Worm (Caenorhabditis elegans) whole organism, L1 larva: Measurements from ENCODE around the gene F55C12.4.

Source experiments
- C34B4.2 ChIP-seq: sonication (generic microtip); optimal IDR thresholded peaks from 2 replicates; lab custom pipeline; 2017; ENCODE audit warnings: mild to moderate bottlenecking, missing genetic modification characterization, missing compliant biosample characterization
- F16B12.6 ChIP-seq: fragments of 150-350 bp; optimal IDR thresholded peaks from 2 replicates; lab custom pipeline; 2014; ENCODE audit warnings: missing biosample characterization, missing genetic modification characterization
- aha-1 ChIP-seq: fragments of 150-350 bp; optimal IDR thresholded peaks from 2 replicates; lab custom pipeline; 2014; ENCODE audit warnings: missing biosample characterization, missing genetic modification characterization
- aly-2 ChIP-seq: fragments of 150-350 bp; optimal IDR thresholded peaks from 2 replicates; lab custom pipeline; 2014; ENCODE audit warnings: missing biosample characterization, missing genetic modification characterization
- blmp-1 ChIP-seq: fragments of 150-350 bp; optimal IDR thresholded peaks from 2 replicates; lab custom pipeline; 2014; ENCODE audit warnings: missing biosample characterization, missing genetic modification characterization
- ceh-8 ChIP-seq: fragments of 200-800 bp; sonication (Bioruptor generic); optimal IDR thresholded peaks from 2 replicates; lab custom pipeline; 2018; ENCODE audit warnings: mild to moderate bottlenecking, missing genetic modification characterization, moderate library complexity, missing compliant biosample characterization
- ceh-90 ChIP-seq: sonication (generic microtip); optimal IDR thresholded peaks from 2 replicates; lab custom pipeline; 2016; ENCODE audit warnings: missing genetic modification characterization, missing compliant biosample characterization
- ces-1 ChIP-seq: fragments of 150-350 bp; optimal IDR thresholded peaks from 2 replicates; lab custom pipeline; 2014; ENCODE audit warnings: missing biosample characterization, missing genetic modification reagents, missing genetic modification characterization
- dpl-1 ChIP-seq, 3 experiments: fragments of 150-350 bp in 2 of 3; sonication (generic microtip) in 1 of 3; optimal IDR thresholded peaks; 2 replicates each; lab custom pipeline; 2014 to 2017; ENCODE audit warnings: missing biosample characterization in 3 of 3, missing genetic modification characterization in 3 of 3, missing genetic modification reagents in 3 of 3
- dsc-1 ChIP-seq: sonication (generic microtip); optimal IDR thresholded peaks from 2 replicates; lab custom pipeline; 2016; ENCODE audit warnings: mild to moderate bottlenecking, missing genetic modification characterization, missing compliant biosample characterization
- efl-1 ChIP-seq, 4 experiments: fragments of 150-350 bp; optimal IDR thresholded peaks in 3 of 4; peaks in 1 of 4; 1 replicate in 1 of 4; 2 replicates in 3 of 4; lab custom pipeline; 2014; ENCODE audit warnings: missing biosample characterization in 2 of 4, missing genetic modification characterization in 2 of 4, missing genetic modification reagents in 2 of 4
- efl-3 ChIP-seq: fragments of 200-800 bp; sonication (Bioruptor generic); optimal IDR thresholded peaks from 2 replicates; lab custom pipeline; 2018; ENCODE audit warnings: mild to moderate bottlenecking, missing genetic modification characterization, missing compliant biosample characterization
- elt-2 ChIP-seq: sonication (generic microtip); optimal IDR thresholded peaks from 2 replicates; lab custom pipeline; 2016; ENCODE audit warnings: missing genetic modification characterization, mild to moderate bottlenecking, inconsistent platforms, missing compliant biosample characterization, missing genetic modification reagents
- elt-3 ChIP-seq, 6 experiments: fragments of 150-350 bp in 1 of 6; sonication (generic microtip); optimal IDR thresholded peaks; 2 replicates each; lab custom pipeline; 2017 to 2018; ENCODE audit warnings: missing biosample characterization in 6 of 6, missing genetic modification characterization in 6 of 6, inconsistent platforms in 1 of 6
- fkh-8 ChIP-seq: sonication (generic microtip); optimal IDR thresholded peaks from 2 replicates; lab custom pipeline; 2016; ENCODE audit warnings: mild to moderate bottlenecking, missing genetic modification characterization, missing compliant biosample characterization
- grh-1 ChIP-seq: fragments of 200-800 bp; sonication (Bioruptor generic); IDR thresholded peaks from 2 replicates; pipeline ENCODE4 v1.3.6; 2022; ENCODE audit warnings: missing genetic modification reagents, missing genetic modification characterization, missing compliant biosample characterization
- hlh-17 ChIP-seq: fragments of 200-800 bp; sonication (Bioruptor generic); optimal IDR thresholded peaks from 2 replicates; lab custom pipeline; 2018; ENCODE audit warnings: missing genetic modification characterization, mild to moderate bottlenecking, missing compliant biosample characterization, moderate library complexity, borderline replicate concordance
- hlh-4 ChIP-seq: sonication (generic microtip); optimal IDR thresholded peaks from 2 replicates; lab custom pipeline; 2016; ENCODE audit warnings: mild to moderate bottlenecking, missing genetic modification characterization, missing compliant biosample characterization
- irx-1 ChIP-seq: sonication (generic microtip); optimal IDR thresholded peaks from 2 replicates; lab custom pipeline; 2016; ENCODE audit warnings: missing genetic modification characterization, missing compliant biosample characterization
- isw-1 ChIP-seq: fragments of 200-800 bp; sonication (Bioruptor generic); IDR thresholded peaks from 2 replicates; pipeline ENCODE4 v1.3.6; 2022; ENCODE audit warnings: missing genetic modification characterization, missing compliant biosample characterization
- lin-14 ChIP-seq: fragments of 200-800 bp; sonication (Bioruptor generic); optimal IDR thresholded peaks from 2 replicates; lab custom pipeline; 2018; ENCODE audit warnings: mild to moderate bottlenecking, missing genetic modification characterization, moderate library complexity, missing compliant biosample characterization
- lin-15B ChIP-seq: fragments of 150-350 bp; sonication (generic microtip); optimal IDR thresholded peaks from 3 replicates; lab custom pipeline; 2014; ENCODE audit warnings: missing biosample characterization, missing genetic modification characterization
- lsy-2 ChIP-seq, 2 experiments: fragments of 150-350 bp; optimal IDR thresholded peaks; 2 replicates each; lab custom pipeline; 2014; ENCODE audit warnings: missing biosample characterization in 2 of 2, missing genetic modification characterization in 2 of 2
- mdl-1 ChIP-seq, 2 experiments: fragments of 150-350 bp; optimal IDR thresholded peaks; 2 replicates each; lab custom pipeline; 2014 to 2017; ENCODE audit warnings: missing biosample characterization in 2 of 2, missing genetic modification characterization in 2 of 2, inconsistent platforms in 1 of 2
- nhr-237 ChIP-seq: fragments of 150-350 bp; optimal IDR thresholded peaks from 2 replicates; lab custom pipeline; 2014; ENCODE audit warnings: missing biosample characterization, missing genetic modification characterization
- nhr-28 ChIP-seq: fragments of 150-350 bp; optimal IDR thresholded peaks from 2 replicates; lab custom pipeline; 2014; ENCODE audit warnings: missing biosample characterization, missing genetic modification characterization
- nhr-71 ChIP-seq: sonication (generic microtip); optimal IDR thresholded peaks from 2 replicates; lab custom pipeline; 2016; ENCODE audit warnings: mild to moderate bottlenecking, missing genetic modification characterization, moderate library complexity, missing compliant biosample characterization
- nhr-77 ChIP-seq: fragments of 150-350 bp; optimal IDR thresholded peaks from 2 replicates; lab custom pipeline; 2014; ENCODE audit warnings: missing biosample characterization, missing genetic modification characterization
- nhr-85 ChIP-seq: sonication (generic microtip); peaks from one replicate; lab custom pipeline; 2016; ENCODE audit warnings: missing genetic modification characterization, inconsistent platforms, missing compliant biosample characterization
- nhr-90 ChIP-seq: sonication (generic microtip); optimal IDR thresholded peaks from 2 replicates; lab custom pipeline; 2016; ENCODE audit warnings: mild to moderate bottlenecking, missing genetic modification characterization, missing compliant biosample characterization; ENCODE audit not compliant: poor library complexity
- snpc-4 ChIP-seq: fragments of 150-350 bp; optimal IDR thresholded peaks from 2 replicates; lab custom pipeline; 2014; ENCODE audit warnings: missing biosample characterization, missing genetic modification characterization
- sptf-1 ChIP-seq: fragments of 150-350 bp; optimal IDR thresholded peaks from 2 replicates; lab custom pipeline; 2014; ENCODE audit warnings: missing biosample characterization, missing genetic modification characterization
- unc-130 ChIP-seq: fragments of 150-350 bp; optimal IDR thresholded peaks from 2 replicates; lab custom pipeline; 2017; ENCODE audit warnings: missing biosample characterization, missing genetic modification characterization, inconsistent platforms
- unc-62 ChIP-seq: fragments of 150-350 bp; optimal IDR thresholded peaks from 2 replicates; lab custom pipeline; 2014; ENCODE audit warnings: missing biosample characterization, missing genetic modification reagents, missing genetic modification characterization
- unc-86 ChIP-seq: sonication (generic microtip); optimal IDR thresholded peaks from 2 replicates; lab custom pipeline; 2016; ENCODE audit warnings: missing genetic modification characterization, missing compliant biosample characterization
- zag-1 ChIP-seq: fragments of 150-350 bp; optimal IDR thresholded peaks from 2 replicates; lab custom pipeline; 2014; ENCODE audit warnings: missing biosample characterization, missing genetic modification characterization

F55C12.4 gene

ce11 chrII:5871508-5871907 lies 13.3 kb upstream of the F55C12.4 start:
- TF ChIP-seq elt-3 (tag; optimal IDR thresholded peaks at IDR 0.05; lab: Kevin White, UChicago) (no peak), snpc-4 (tag; lab: Kevin White, UChicago) (no peak), lin-15B (tag; lab: Kevin White, UChicago) (no peak), unc-62 (GFP tag; lab: Kevin White, UChicago) (no peak), nhr-85 (peak; percentile 39), dpl-1 (GFP tag; optimal IDR thresholded peaks at IDR 0.05; lab: Kevin White, UChicago) (no peak), nhr-28 (no peak), fkh-8 (tag; lab: Kevin White, UChicago) (no peak), lsy-2 (tag; optimal IDR thresholded peaks at IDR 0.05; lab: Kevin White, UChicago) (peak in 1 of 2 experiments; percentile 15), ceh-8 (no peak), dsc-1 (tag; lab: Kevin White, UChicago) (peak; percentile 48), nhr-237 (tag; lab: Kevin White, UChicago) (no peak), isw-1 (GFP tag; lab: Robert Waterston, UW) (no peak), aha-1 (no peak), zag-1 (tag; lab: Kevin White, UChicago) (no peak), efl-3 (GFP tag; lab: Kevin White, UChicago) (no peak), blmp-1 (no peak), nhr-90 (tag; lab: Kevin White, UChicago) (no peak), mdl-1 (tag; optimal IDR thresholded peaks at IDR 0.05; lab: Kevin White, UChicago) (no peak), lin-14 (GFP tag; lab: Kevin White, UChicago) (peak; percentile 48), aly-2 (no peak), ceh-90 (no peak)

ce11 chrII:5866920-5867319 lies 8.7 kb upstream of the F55C12.4 start:
- TF ChIP-seq hlh-17 = no peak
- no peak for TF ChIP-seq unc-130
- TF ChIP-seq dpl-1 (GFP tag; optimal IDR thresholded peaks at IDR 0.05; lab: Kevin White, UChicago) = peak in 1 of 3 experiments; percentile 20
- no peak for TF ChIP-seq efl-1 (optimal IDR thresholded peaks at IDR 0.05; lab: Kevin White, UChicago)
- TF ChIP-seq efl-1 (GFP tag; optimal IDR thresholded peaks at IDR 0.05 in 1 of 2; lab: Kevin White, UChicago) = peak in 1 of 2 experiments; percentile 40
- TF ChIP-seq zag-1 (tag; lab: Kevin White, UChicago) = no peak
- TF ChIP-seq lin-15B (tag; lab: Kevin White, UChicago) = no peak
- TF ChIP-seq nhr-77 (tag; lab: Kevin White, UChicago) = no peak
- TF ChIP-seq irx-1 (tag; lab: Kevin White, UChicago) = no peak
- no peak for TF ChIP-seq nhr-71 (tag; lab: Kevin White, UChicago)
- TF ChIP-seq isw-1 (GFP tag; lab: Robert Waterston, UW) = no peak
- no peak for TF ChIP-seq unc-86 (tag; lab: Kevin White, UChicago)

- TF ChIP-seq elt-2 (peak; percentile 47), sptf-1 (no peak)
- TF ChIP-seq, all 84 proteins: peak for 1
These were observed 7.4 kb upstream of the F55C12.4 start, which contains the start of gene F55C12.19 for ce11 chrII:5865405-5866308. F55C12.19 (plus strand) TSS chrII:5866139.

ce11 chrII:5863893-5864292 lies 5.7 kb upstream of the F55C12.4 start, which contains the start of gene tag-234:
tag-234 (plus strand) TSS chrII:5864193.
- TF ChIP-seq hlh-4 (tag; lab: Kevin White, UChicago) (no peak), snpc-4 (tag; lab: Kevin White, UChicago) (no peak), F16B12.6 (tag; lab: Kevin White, UChicago) (no peak), ces-1 (no peak), C34B4.2 (tag; lab: Kevin White, UChicago) (no peak), grh-1 (GFP tag; lab: Robert Waterston, UW) (no peak), nhr-28 (no peak), aly-2 (no peak), elt-2 (peak; percentile 2)
